Worm (Caenorhabditis elegans) whole organism, mixed stage, embryonic: ENCODE results near the gene ndub-3.

Experiments used
- M03D4.4 ChIP-seq: sonication (generic microtip); optimal IDR thresholded peaks from 2 replicates; lab custom pipeline; 2017; ENCODE audit warnings: mild to moderate bottlenecking, missing genetic modification characterization, missing compliant biosample characterization
- bed-3 ChIP-seq: fragments of 200-800 bp; sonication (Bioruptor generic); optimal IDR thresholded peaks from 3 replicates; lab custom pipeline; 2018; ENCODE audit warnings: mild to moderate bottlenecking, missing genetic modification characterization, moderate library complexity, missing compliant biosample characterization
- blmp-1 ChIP-seq: fragments of 150-350 bp; optimal IDR thresholded peaks from 2 replicates; lab custom pipeline; 2014; ENCODE audit warnings: missing biosample characterization, missing genetic modification characterization
- ceh-39 ChIP-seq: fragments of 150-350 bp; optimal IDR thresholded peaks from 2 replicates; lab custom pipeline; 2014; ENCODE audit warnings: missing biosample characterization, missing genetic modification characterization
- ceh-43 ChIP-seq: fragments of 200-800 bp; sonication (Bioruptor generic); optimal IDR thresholded peaks from 2 replicates; lab custom pipeline; 2018; ENCODE audit warnings: mild to moderate bottlenecking, missing genetic modification characterization, moderate library complexity, missing compliant biosample characterization
- ceh-83 ChIP-seq: fragments of 200-800 bp; sonication (Bioruptor generic); optimal IDR thresholded peaks from 2 replicates; lab custom pipeline; 2018; ENCODE audit warnings: mild to moderate bottlenecking, missing genetic modification characterization, missing compliant biosample characterization
- ces-1 ChIP-seq: fragments of 150-350 bp; optimal IDR thresholded peaks from 2 replicates; lab custom pipeline; 2014; ENCODE audit warnings: missing biosample characterization, missing genetic modification reagents, missing genetic modification characterization
- elt-1 ChIP-seq: sonication (generic microtip); optimal IDR thresholded peaks from 2 replicates; lab custom pipeline; 2017; ENCODE audit warnings: missing genetic modification characterization, mild to moderate bottlenecking, missing compliant biosample characterization, antibody characterized with exemption, moderate library complexity, borderline replicate concordance; ENCODE audit not compliant: insufficient read depth
- elt-3 ChIP-seq: fragments of 150-350 bp; optimal IDR thresholded peaks from 2 replicates; lab custom pipeline; 2014; ENCODE audit warnings: missing biosample characterization, missing genetic modification characterization
- flh-1 ChIP-seq: fragments of 200-800 bp; sonication (Bioruptor generic); optimal IDR thresholded peaks from 2 replicates; lab custom pipeline; 2018; ENCODE audit warnings: mild to moderate bottlenecking, missing genetic modification characterization, moderate library complexity, missing compliant biosample characterization
- ham-2 ChIP-seq: fragments of 200-800 bp; sonication (Bioruptor generic); optimal IDR thresholded peaks from 2 replicates; lab custom pipeline; 2018; ENCODE audit warnings: mild to moderate bottlenecking, missing genetic modification characterization, missing compliant biosample characterization
- hlh-1 ChIP-seq: fragments of 150-350 bp; optimal IDR thresholded peaks from 2 replicates; lab custom pipeline; 2014; ENCODE audit warnings: missing biosample characterization, missing genetic modification reagents, missing genetic modification characterization
- lin-13 ChIP-seq: fragments of 150-350 bp; optimal IDR thresholded peaks from 2 replicates; lab custom pipeline; 2014; ENCODE audit warnings: missing biosample characterization, missing genetic modification characterization
- lin-32 ChIP-seq: fragments of 200-800 bp; sonication (Bioruptor generic); optimal IDR thresholded peaks from 2 replicates; lab custom pipeline; 2018; ENCODE audit warnings: mild to moderate bottlenecking, missing genetic modification characterization, missing compliant biosample characterization
- lsy-2 ChIP-seq: fragments of 150-350 bp; optimal IDR thresholded peaks from 2 replicates; lab custom pipeline; 2014; ENCODE audit warnings: missing biosample characterization, missing genetic modification characterization
- mab-5 ChIP-seq: fragments of 150-350 bp; optimal IDR thresholded peaks from 2 replicates; lab custom pipeline; 2014; ENCODE audit warnings: missing biosample characterization, missing genetic modification characterization
- mep-1 ChIP-seq: fragments of 150-350 bp; optimal IDR thresholded peaks from 2 replicates; lab custom pipeline; 2017; ENCODE audit warnings: missing biosample characterization, missing genetic modification reagents, missing genetic modification characterization, inconsistent platforms
- mls-2 ChIP-seq: sonication (generic microtip); optimal IDR thresholded peaks from 2 replicates; lab custom pipeline; 2016; ENCODE audit warnings: mild to moderate bottlenecking, missing genetic modification characterization, moderate library complexity, missing compliant biosample characterization
- nhr-12 ChIP-seq: fragments of 150-350 bp; optimal IDR thresholded peaks from 2 replicates; lab custom pipeline; 2014; ENCODE audit warnings: missing biosample characterization, missing genetic modification characterization
- nhr-28 ChIP-seq: fragments of 150-350 bp; optimal IDR thresholded peaks from 2 replicates; lab custom pipeline; 2014; ENCODE audit warnings: missing biosample characterization, missing genetic modification characterization
- nhr-76 ChIP-seq: sonication (generic microtip); optimal IDR thresholded peaks from 2 replicates; lab custom pipeline; 2017; ENCODE audit warnings: missing biosample characterization, missing genetic modification characterization
- sptf-1 ChIP-seq: sonication (generic microtip); optimal IDR thresholded peaks from 2 replicates; lab custom pipeline; 2017; ENCODE audit warnings: mild to moderate bottlenecking, missing genetic modification characterization, moderate library complexity, missing compliant biosample characterization
- tbx-8 ChIP-seq: fragments of 200-800 bp; sonication (Bioruptor generic); optimal IDR thresholded peaks from 2 replicates; lab custom pipeline; 2018; ENCODE audit warnings: mild to moderate bottlenecking, missing genetic modification characterization, moderate library complexity, missing compliant biosample characterization
- unc-120 ChIP-seq: sonication (generic microtip); optimal IDR thresholded peaks from 2 replicates; lab custom pipeline; 2017; ENCODE audit warnings: missing genetic modification characterization, missing compliant biosample characterization; ENCODE audit not compliant: poor library complexity, severe bottlenecking
- unc-39 ChIP-seq: fragments of 150-350 bp; optimal IDR thresholded peaks from 2 replicates; lab custom pipeline; 2014; ENCODE audit warnings: missing biosample characterization, missing genetic modification characterization
- unc-62 ChIP-seq: fragments of 150-350 bp; optimal IDR thresholded peaks from 2 replicates; lab custom pipeline; 2014; ENCODE audit warnings: missing biosample characterization, missing genetic modification reagents, missing genetic modification characterization
- zip-8 ChIP-seq: fragments of 150-350 bp; optimal IDR thresholded peaks from 2 replicates; lab custom pipeline; 2014; ENCODE audit warnings: missing biosample characterization, missing genetic modification characterization
- ztf-11 ChIP-seq: fragments of 150-350 bp; optimal IDR thresholded peaks from 2 replicates; lab custom pipeline; 2014; ENCODE audit warnings: missing biosample characterization, missing genetic modification characterization

ndub-3 gene

ce11 chrII:8969251-8970183, 4.8 kb upstream of the ndub-3 start, which contains the start of the genes szy-20 and C18E9.5 (continued):
- TF ChIP-seq elt-3 (tag; lab: Kevin White, UChicago) = no peak

ce11 chrII:8964049-8964448, 641 bp downstream of the ndub-3 start, which contains the start of gene sftd-3:
Gene sftd-3 (minus strand): TSS chrII:8964149.
- TF ChIP-seq ces-1 (GFP tag; lab: Kevin White, UChicago) (no peak), blmp-1 (tag; lab: Kevin White, UChicago) (no peak), nhr-28 (tag; lab: Kevin White, UChicago) (no peak), elt-3 (tag; lab: Kevin White, UChicago) (no peak), mep-1 (no peak), flh-1 (GFP tag; lab: Kevin White, UChicago) (no peak), lin-32 (GFP tag; lab: Kevin White, UChicago) (no peak), mab-5 (tag; lab: Kevin White, UChicago) (no peak), tbx-8 (no peak), nhr-12 (tag; lab: Kevin White, UChicago) (no peak), nhr-76 (tag; lab: Kevin White, UChicago) (no peak)

- TF ChIP-seq bed-3 (no peak), mep-1 (no peak), ztf-11 (no peak), elt-3 (tag; lab: Kevin White, UChicago) (no peak), mab-5 (tag; lab: Kevin White, UChicago) (no peak), ceh-83 (GFP tag; lab: Kevin White, UChicago) (no peak), hlh-1 (tag; lab: Kevin White, UChicago) (peak; percentile 53), unc-39 (no peak), tbx-8 (no peak), unc-120 (peak; percentile 29), elt-1 (no peak)
Observed at ce11 chrII:8962206-8962605, 2.5 kb downstream of the ndub-3 start.

ce11 chrII:8961450-8961849, 3.2 kb downstream of the ndub-3 start:
- TF ChIP-seq unc-62 (GFP tag; lab: Kevin White, UChicago) = peak; percentile 87
- TF ChIP-seq ham-2 (GFP tag; lab: Kevin White, UChicago) = no peak

ce11 chrII:8960414-8960813, 4.3 kb downstream of the ndub-3 start, which contains the start of gene cal-2:
Gene cal-2 (plus strand): TSS chrII:8960714.
- TF ChIP-seq unc-39 (no peak), sptf-1 (tag; lab: Kevin White, UChicago) (no peak), mab-5 (tag; lab: Kevin White, UChicago) (no peak), ham-2 (GFP tag; lab: Kevin White, UChicago) (no peak), zip-8 (no peak), unc-62 (GFP tag; lab: Kevin White, UChicago) (no peak), mls-2 (tag; lab: Kevin White, UChicago) (no peak), M03D4.4 (tag; lab: Kevin White, UChicago) (no peak), ces-1 (GFP tag; lab: Kevin White, UChicago) (no peak), lsy-2 (tag; lab: Kevin White, UChicago) (no peak), flh-1 (GFP tag; lab: Kevin White, UChicago) (no peak), ceh-39 (tag; lab: Kevin White, UChicago) (no peak), ceh-43 (GFP tag; lab: Kevin White, UChicago) (no peak), elt-1 (no peak), lin-13 (no peak), nhr-12 (tag; lab: Kevin White, UChicago) (no peak), elt-3 (tag; lab: Kevin White, UChicago) (no peak)

ce11 chrII:8959081-8959480, 5.6 kb downstream of the ndub-3 start:
- TF ChIP-seq unc-62 (GFP tag; lab: Kevin White, UChicago) (peak; percentile 21), unc-120 (peak; percentile 32), elt-3 (tag; lab: Kevin White, UChicago) (no peak), hlh-1 (tag; lab: Kevin White, UChicago) (peak; percentile 51)
